Worm (Caenorhabditis elegans): Measurements from ENCODE around the gene col-103.

DNA sequence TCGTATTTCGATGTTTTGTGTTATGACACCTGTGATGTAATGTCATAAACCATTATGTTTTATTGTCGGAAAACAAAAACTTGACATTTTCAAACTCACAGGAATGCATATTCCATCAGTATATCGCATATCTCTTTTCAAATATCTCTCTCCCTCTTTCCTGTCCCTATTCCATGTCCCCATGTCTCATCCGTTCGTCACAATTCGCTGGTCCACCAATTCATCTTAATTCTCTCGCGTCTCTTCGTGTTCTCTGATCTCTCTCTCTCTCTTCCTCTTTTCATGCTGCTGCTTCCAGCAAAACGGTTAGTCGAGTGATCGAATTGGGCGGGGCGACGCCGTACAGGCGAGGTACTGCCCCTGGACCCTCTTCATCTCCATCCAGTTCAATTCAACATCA, 21.6 kb downstream of the col-103 start:
- no peak for TF ChIP-seq flh-1 (GFP tag; optimal IDR thresholded peaks at IDR 0.05)
- no peak for TF ChIP-seq sem-2 (GFP tag; optimal IDR thresholded peaks at IDR 0.05)
- TF ChIP-seq nhr-12 (tag; optimal IDR thresholded peaks at IDR 0.05), result no peak
- no peak for TF ChIP-seq snpc-4 (tag; optimal IDR thresholded peaks at IDR 0.05)
- no peak for TF ChIP-seq elt-3 (tag; optimal IDR thresholded peaks at IDR 0.05)

Data from whole organism, mixed stage, embryonic.